Worm (Caenorhabditis elegans) whole organism, L4/young adult: ENCODE data around the gene C08B6.8.

ENCODE experiments used
- dao-5 ChIP-seq: sonication (generic microtip); optimal IDR thresholded peaks from 2 replicates; lab custom pipeline; 2016; ENCODE audit warnings: missing genotype, missing genetic modification characterization, moderate library complexity, missing compliant biosample characterization
- him-1 ChIP-seq: sonication (generic microtip); optimal IDR thresholded peaks from 2 replicates; lab custom pipeline; 2016; ENCODE audit warnings: missing genotype, missing genetic modification reagents, missing genetic modification characterization, missing compliant biosample characterization

DNA sequence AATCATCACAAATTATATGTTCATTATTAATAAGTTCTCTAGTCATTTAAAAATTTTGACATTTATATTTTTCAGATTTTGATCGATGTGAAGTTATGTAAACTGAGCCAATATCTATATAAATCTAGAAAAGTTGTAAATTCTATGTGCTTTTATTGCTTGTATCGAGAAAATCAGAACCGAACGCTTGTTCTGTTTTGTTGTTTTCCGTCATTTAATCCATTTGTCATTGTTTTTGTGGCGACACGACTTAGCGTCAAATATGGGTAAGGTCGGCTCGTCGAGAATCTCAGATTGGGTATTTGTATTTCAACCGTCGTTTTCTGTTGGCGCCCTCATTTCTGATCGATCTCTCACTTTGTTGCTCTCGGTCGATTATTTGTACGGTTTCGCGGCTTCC, 20.1 kb upstream of the C08B6.8 start, which contains the start of gene cht-5:
- no peak for TF ChIP-seq dao-5
- TF ChIP-seq him-1 (tag; lab: Kevin White, UChicago) = no peak
